Worm (Caenorhabditis elegans) whole organism, L4/young adult: Measurements from ENCODE around the gene chil-9.

Experiments used
- W03F9.2 ChIP-seq: fragments of 150-350 bp; optimal IDR thresholded peaks from 2 replicates; lab custom pipeline; 2014; ENCODE audit warnings: missing biosample characterization, missing genetic modification characterization
- him-1 ChIP-seq: sonication (generic microtip); optimal IDR thresholded peaks from 2 replicates; lab custom pipeline; 2016; ENCODE audit warnings: missing genotype, missing genetic modification reagents, missing genetic modification characterization, missing compliant biosample characterization

ce11 chrII:9871061-9871460 is 25.9 kb upstream of the chil-9 start, which contains the start of gene chil-7:
- TF ChIP-seq him-1 (tag; lab: Kevin White, UChicago) (no peak), W03F9.2 (tag; lab: Kevin White, UChicago) (no peak)
